Fruit fly (Drosophila melanogaster) whole organism, pupa: Measurements from ENCODE around the gene CG14669.
A peak's percentile ranks its signal among the peaks of the same experiment; 100 is the strongest.

ENCODE experiments used
- CG10348 ChIP-seq: fragments of 200-800 bp; sonication (Bioruptor generic); IDR thresholded peaks from 2 replicates; pipeline ENCODE4 v1.3.6; 2022; ENCODE audit warnings: missing biosample characterization, missing genetic modification characterization
- CG12605 ChIP-seq: fragments of 200-800 bp; sonication (Bioruptor generic); IDR thresholded peaks from 2 replicates; pipeline ENCODE4 v1.3.6; 2022; ENCODE audit warnings: missing biosample characterization, missing genetic modification characterization
- CG13204 ChIP-seq: fragments of 200-800 bp; sonication (Bioruptor generic); optimal IDR thresholded peaks from 2 replicates; lab custom pipeline; 2018; ENCODE audit warnings: missing biosample characterization, mild to moderate bottlenecking, missing genetic modification characterization, moderate library complexity
- CG14655 ChIP-seq: fragments of 200-800 bp; sonication (Bioruptor generic); optimal IDR thresholded peaks from 3 replicates; lab custom pipeline; 2017; ENCODE audit warnings: mild to moderate bottlenecking, missing biosample characterization, missing genetic modification reagents, missing genetic modification characterization
- CG15710 ChIP-seq: fragments of 200-800 bp; sonication (Bioruptor generic); optimal IDR thresholded peaks from 2 replicates; lab custom pipeline; 2018; ENCODE audit warnings: missing biosample characterization, mild to moderate bottlenecking, missing genetic modification characterization, moderate library complexity
- CG17806 ChIP-seq: fragments of 200-800 bp; sonication (Bioruptor generic); optimal IDR thresholded peaks from 2 replicates; lab custom pipeline; 2018; ENCODE audit warnings: missing biosample characterization, mild to moderate bottlenecking, missing genetic modification characterization, moderate library complexity
- CG32121 ChIP-seq: fragments of 200-800 bp; sonication (Bioruptor generic); IDR thresholded peaks from 2 replicates; pipeline ENCODE4 v1.3.6; 2022; ENCODE audit warnings: missing biosample characterization, missing genetic modification characterization
- CG34367 ChIP-seq: fragments of 200-800 bp; sonication (Bioruptor generic); optimal IDR thresholded peaks from 2 replicates; lab custom pipeline; 2018; ENCODE audit warnings: missing biosample characterization, mild to moderate bottlenecking, missing genetic modification characterization
- CG4496 ChIP-seq: fragments of 200-800 bp; sonication (Bioruptor generic); IDR thresholded peaks from 3 replicates; pipeline ENCODE4 v1.3.6; 2022; ENCODE audit warnings: missing biosample characterization, missing genetic modification characterization
- CG8159 ChIP-seq: fragments of 200-800 bp; sonication (Bioruptor generic); optimal IDR thresholded peaks from 3 replicates; lab custom pipeline; 2018; ENCODE audit warnings: missing biosample characterization, mild to moderate bottlenecking, missing genetic modification characterization, moderate library complexity
- CG8301 ChIP-seq: fragments of 200-800 bp; sonication (Bioruptor generic); optimal IDR thresholded peaks from 2 replicates; lab custom pipeline; 2018; ENCODE audit warnings: missing biosample characterization, mild to moderate bottlenecking, missing genetic modification characterization
- CG9948 ChIP-seq: fragments of 200-800 bp; sonication (Bioruptor generic); optimal IDR thresholded peaks from 2 replicates; lab custom pipeline; 2018; ENCODE audit warnings: missing biosample characterization, mild to moderate bottlenecking, missing genetic modification characterization, moderate library complexity
- D1 ChIP-seq: fragments of 200-800 bp; sonication (Bioruptor generic); optimal IDR thresholded peaks from 2 replicates; lab custom pipeline; 2018; ENCODE audit warnings: missing biosample characterization, mild to moderate bottlenecking, missing genetic modification characterization, moderate library complexity
- EcR ChIP-seq: fragments of 200-800 bp; sonication (Bioruptor generic); optimal IDR thresholded peaks from 3 replicates; lab custom pipeline; 2019; ENCODE audit warnings: missing biosample characterization, missing genetic modification characterization, mild to moderate bottlenecking, moderate library complexity, missing genetic modification reagents
- Ets98B ChIP-seq: fragments of 200-800 bp; sonication (Bioruptor generic); IDR thresholded peaks from 2 replicates; pipeline ENCODE4 v1.3.6; 2022; ENCODE audit warnings: missing biosample characterization, missing genetic modification characterization
- Pif1A ChIP-seq: fragments of 200-800 bp; sonication (Bioruptor generic); optimal IDR thresholded peaks from 3 replicates; lab custom pipeline; 2016; ENCODE audit warnings: missing biosample characterization, missing genetic modification characterization
- Pif1B ChIP-seq: fragments of 200-800 bp; sonication (Bioruptor generic); optimal IDR thresholded peaks from 3 replicates; lab custom pipeline; 2016; ENCODE audit warnings: missing biosample characterization, missing genetic modification characterization
- Snoo ChIP-seq: fragments of 200-800 bp; sonication (Bioruptor generic); optimal IDR thresholded peaks from 3 replicates; lab custom pipeline; 2017; ENCODE audit warnings: missing biosample characterization, mild to moderate bottlenecking, missing genetic modification characterization, inconsistent platforms
- fd96Ca ChIP-seq: fragments of 200-800 bp; sonication (Bioruptor generic); IDR thresholded peaks from 3 replicates; pipeline ENCODE4 v1.3.6; 2022; ENCODE audit warnings: missing biosample characterization, missing genetic modification characterization
- gl ChIP-seq: fragments of 200-800 bp; sonication (Bioruptor generic); optimal IDR thresholded peaks from 2 replicates; lab custom pipeline; 2018; ENCODE audit warnings: missing biosample characterization, mild to moderate bottlenecking, missing genetic modification characterization
- rn ChIP-seq: fragments of 200-800 bp; sonication (Bioruptor generic); IDR thresholded peaks from 2 replicates; pipeline ENCODE4 v1.3.6; 2022; ENCODE audit warnings: missing biosample characterization, missing genetic modification characterization

CG14669 gene

dm6 chr3R:5414147-5414748 lies at the start of gene CG14669:
Gene CG14669, plus strand, starts transcription at chr3R:5414527.
- TF ChIP-seq Ets98B (GFP tag; lab: Robert Waterston, UW) (no peak), Snoo (no peak), CG10348 (no peak), CG4496 (no peak), CG17806 (tag; lab: Kevin White, UChicago) (no peak), Pif1A (GFP tag; lab: Kevin White, UChicago) (no peak), CG13204 (GFP tag; lab: Kevin White, UChicago) (no peak), CG34367 (tag; lab: Kevin White, UChicago) (no peak), CG15710 (tag; lab: Kevin White, UChicago) (no peak), CG9948 (tag; lab: Kevin White, UChicago) (no peak), fd96Ca (GFP tag; lab: Robert Waterston, UW) (no peak), rn (no peak), gl (no peak), EcR (GFP tag; lab: Kevin White, UChicago) (no peak), CG8301 (tag; lab: Kevin White, UChicago) (no peak)

dm6 chr3R:5364539-5365273 lies 49.6 kb upstream of the CG14669 start:
- 0 out of 3 replicates have a peak, but pooled peaks have one; percentile 12 for TF ChIP-seq CG4496
- no peak for TF ChIP-seq CG8159 (tag; lab: Kevin White, UChicago)

dm6 chr3R:5367512-5368169 lies 46.7 kb upstream of the CG14669 start:
- TF ChIP-seq D1 (tag; lab: Kevin White, UChicago) (no peak), Pif1B (no peak), CG8159 (tag; lab: Kevin White, UChicago) (no peak), CG15710 (tag; lab: Kevin White, UChicago) (no peak), Pif1A (GFP tag; lab: Kevin White, UChicago) (no peak), EcR (GFP tag; lab: Kevin White, UChicago) (peak; percentile 86), Snoo (no peak), CG8301 (tag; lab: Kevin White, UChicago) (no peak), CG17806 (tag; lab: Kevin White, UChicago) (no peak), CG32121 (GFP tag; lab: Robert Waterston, UW) (no peak), CG9948 (tag; lab: Kevin White, UChicago) (no peak), gl (peak; percentile 31), CG12605 (peak; percentile 50; the same call in 1 of the 2 replicates), CG13204 (GFP tag; lab: Kevin White, UChicago) (peak; percentile 73), Ets98B (GFP tag; lab: Robert Waterston, UW) (no peak), CG14655 (no peak), CG10348 (no peak), CG34367 (tag; lab: Kevin White, UChicago) (no peak), rn (no peak), fd96Ca (GFP tag; lab: Robert Waterston, UW) (no peak), CG4496 (0 out of 3 replicates have a peak, but pooled peaks have one; percentile 19)

- TF ChIP-seq CG4496 (peak; percentile 65), fd96Ca (GFP tag; lab: Robert Waterston, UW) (peak; percentile 32; the same call in 1 of the 3 replicates), Ets98B (GFP tag; lab: Robert Waterston, UW) (peak; percentile 11; the same call in 1 of the 2 replicates), CG14655 (no peak), CG8159 (tag; lab: Kevin White, UChicago) (peak; percentile 11), CG9948 (tag; lab: Kevin White, UChicago) (no peak)
These were observed 46.1 kb upstream of the CG14669 start, which contains the start of gene Cerk for dm6 chr3R:5368170-5368781. Gene Cerk, minus strand, starts transcription at chr3R:5368306.

- no peak for TF ChIP-seq Pif1A (GFP tag; lab: Kevin White, UChicago)
- no peak for TF ChIP-seq CG8301 (tag; lab: Kevin White, UChicago)
- TF ChIP-seq CG12605, result no peak
These were observed 44.8 kb upstream of the CG14669 start, which contains the start of the genes CG31542 and CG34277 for dm6 chr3R:5369490-5370001. Gene CG31542, plus strand, starts transcription at chr3R:5369540. Gene CG34277, plus strand, starts transcription at chr3R:5369540.

dm6 chr3R:5371563-5371962 lies 42.8 kb upstream of the CG14669 start, which contains the start of gene Polr2F:
Gene Polr2F, plus strand, starts transcription at chr3R:5371795.
- peak; percentile 40 for TF ChIP-seq CG17806 (tag; lab: Kevin White, UChicago)
- no peak for TF ChIP-seq Pif1A (GFP tag; lab: Kevin White, UChicago)
- no peak for TF ChIP-seq CG8301 (tag; lab: Kevin White, UChicago)
- no peak for TF ChIP-seq gl
- peak; percentile 36; the same call in 1 of the 3 replicates for TF ChIP-seq fd96Ca (GFP tag; lab: Robert Waterston, UW)
- peak; percentile 60 for TF ChIP-seq Snoo
- TF ChIP-seq D1 (tag; lab: Kevin White, UChicago), result no peak
- peak; percentile 1 for TF ChIP-seq CG34367 (tag; lab: Kevin White, UChicago)
- TF ChIP-seq CG8159 (tag; lab: Kevin White, UChicago), result no peak
- no peak for TF ChIP-seq EcR (GFP tag; lab: Kevin White, UChicago)
- no peak for TF ChIP-seq CG12605
- TF ChIP-seq CG14655, result no peak
- no peak for TF ChIP-seq CG13204 (GFP tag; lab: Kevin White, UChicago)
- TF ChIP-seq Pif1B, result no peak
- peak; percentile 45; the same call in 1 of the 2 replicates for TF ChIP-seq CG32121 (GFP tag; lab: Robert Waterston, UW)
- TF ChIP-seq CG15710 (tag; lab: Kevin White, UChicago), result peak; percentile 54
- peak; percentile 33; the same call in 1 of the 2 replicates for TF ChIP-seq rn
- TF ChIP-seq CG10348, result 0 out of 2 replicates have a peak, but pooled peaks have one; percentile 10
- TF ChIP-seq CG4496, result peak; percentile 81
- peak; percentile 17 for TF ChIP-seq CG9948 (tag; lab: Kevin White, UChicago)
- TF ChIP-seq Ets98B (GFP tag; lab: Robert Waterston, UW), result peak; percentile 66
- TF ChIP-seq, all 21 proteins: peak for 11
